Fruit fly (Drosophila melanogaster) whole organism, embryonic: ENCODE measurements around the gene amos.

Source experiments
- Bdp1 ChIP-seq: fragments of 200-800 bp; sonication (Bioruptor generic); optimal IDR thresholded peaks from 3 replicates; lab custom pipeline; 2016; ENCODE audit warnings: missing biosample characterization, missing genetic modification characterization
- C15 ChIP-seq: fragments of 200-800 bp; sonication (Bioruptor generic); IDR thresholded peaks from 3 replicates; pipeline ENCODE4 v1.3.6; 2022; ENCODE audit warnings: missing biosample characterization, missing genetic modification characterization
- CG10979 ChIP-seq: fragments of 200-800 bp; sonication (Bioruptor generic); optimal IDR thresholded peaks from 2 replicates; lab custom pipeline; 2018; ENCODE audit warnings: missing biosample characterization, mild to moderate bottlenecking, missing genetic modification characterization, moderate library complexity
- CG11696 ChIP-seq: fragments of 200-800 bp; sonication (Bioruptor generic); IDR thresholded peaks from 2 replicates; pipeline ENCODE4 v1.3.6; 2022; ENCODE audit warnings: missing biosample characterization, missing genetic modification characterization
- CG14050 ChIP-seq: fragments of 200-800 bp; sonication (Bioruptor generic); IDR thresholded peaks from 3 replicates; pipeline ENCODE4 v1.3.6; 2022; ENCODE audit warnings: missing biosample characterization, missing genetic modification characterization
- CG16813 ChIP-seq: fragments of 200-800 bp; sonication (Bioruptor generic); IDR thresholded peaks from 3 replicates; pipeline ENCODE4 v1.3.6; 2022; ENCODE audit warnings: missing biosample characterization, missing genetic modification characterization; ENCODE audit not compliant: partially characterized antibody
- CG17385 ChIP-seq: fragments of 200-800 bp; sonication (Bioruptor generic); optimal IDR thresholded peaks from 3 replicates; lab custom pipeline; 2018; ENCODE audit warnings: missing biosample characterization, mild to moderate bottlenecking, missing genetic modification characterization
- CG18764 ChIP-seq: fragments of 200-800 bp; sonication (Bioruptor generic); optimal IDR thresholded peaks from 3 replicates; lab custom pipeline; 2016; ENCODE audit warnings: missing biosample characterization, missing genetic modification characterization
- CG2678 ChIP-seq: fragments of 200-800 bp; sonication (Bioruptor generic); optimal IDR thresholded peaks from 3 replicates; lab custom pipeline; 2019; ENCODE audit warnings: missing biosample characterization, mild to moderate bottlenecking, missing genetic modification characterization, moderate library complexity
- CG2712 ChIP-seq: fragments of 200-800 bp; optimal IDR thresholded peaks from 3 replicates; lab custom pipeline; 2019; ENCODE audit warnings: missing biosample characterization, mild to moderate bottlenecking, missing genetic modification characterization, moderate library complexity
- CG34422 ChIP-seq: fragments of 200-800 bp; sonication (Bioruptor generic); IDR thresholded peaks from 3 replicates; pipeline ENCODE4 v1.3.6; 2022; ENCODE audit warnings: missing biosample characterization, missing genetic modification characterization
- CG5180 ChIP-seq: fragments of 200-800 bp; sonication (Bioruptor generic); optimal IDR thresholded peaks from 3 replicates; lab custom pipeline; 2017; ENCODE audit warnings: missing biosample characterization, missing genetic modification characterization, mild to moderate bottlenecking, moderate library complexity, missing genetic modification reagents
- CG7271 ChIP-seq: fragments of 200-800 bp; sonication (Bioruptor generic); optimal IDR thresholded peaks from 2 replicates; lab custom pipeline; 2018; ENCODE audit warnings: missing biosample characterization, mild to moderate bottlenecking, missing genetic modification characterization, moderate library complexity
- CG8359 ChIP-seq: fragments of 200-800 bp; sonication (Bioruptor generic); optimal IDR thresholded peaks from 2 replicates; lab custom pipeline; 2017; ENCODE audit warnings: missing biosample characterization, mild to moderate bottlenecking, missing genetic modification characterization, borderline replicate concordance
- CG8944 ChIP-seq: fragments of 200-800 bp; sonication (Bioruptor generic); optimal IDR thresholded peaks from 3 replicates; lab custom pipeline; 2016; ENCODE audit warnings: missing biosample characterization, missing genetic modification characterization
- CG9817 ChIP-seq: fragments of 200-800 bp; sonication (Bioruptor generic); optimal IDR thresholded peaks from 2 replicates; lab custom pipeline; 2018; ENCODE audit warnings: missing biosample characterization, mild to moderate bottlenecking, missing genetic modification characterization, moderate library complexity
- Dip2 ChIP-seq: fragments of 200-800 bp; sonication (Bioruptor generic); IDR thresholded peaks from 2 replicates; pipeline ENCODE4 v1.3.6; 2022; ENCODE audit warnings: missing biosample characterization, missing genetic modification characterization
- ERR ChIP-seq: fragments of 200-800 bp; sonication (Bioruptor generic); optimal IDR thresholded peaks from 2 replicates; lab custom pipeline; 2016; ENCODE audit warnings: missing biosample characterization, missing genetic modification characterization
- Elba2 ChIP-seq: fragments of 200-800 bp; sonication (Bioruptor generic); optimal IDR thresholded peaks from 3 replicates; lab custom pipeline; 2016; ENCODE audit warnings: missing biosample characterization, missing genetic modification characterization
- Hmx ChIP-seq: fragments of 200-800 bp; sonication (Bioruptor generic); optimal IDR thresholded peaks from 2 replicates; lab custom pipeline; 2016; ENCODE audit warnings: missing biosample characterization, missing genetic modification characterization
- Hr39 ChIP-seq: fragments of >200 bp; optimal IDR thresholded peaks from 2 replicates; lab custom pipeline; 2017
- Jarid2 ChIP-seq: fragments of 200-800 bp; sonication (Bioruptor generic); optimal IDR thresholded peaks from 3 replicates; lab custom pipeline; 2017; ENCODE audit warnings: mild to moderate bottlenecking, missing biosample characterization, missing genetic modification reagents, missing genetic modification characterization
- Kr ChIP-seq: fragments of 200-800 bp; sonication (Bioruptor generic); optimal IDR thresholded peaks from 2 replicates; lab custom pipeline; 2017; ENCODE audit warnings: missing biosample characterization, mild to moderate bottlenecking, missing genetic modification characterization
- MESR4 ChIP-seq: fragments of 200-800 bp; sonication (Bioruptor generic); optimal IDR thresholded peaks from 2 replicates; lab custom pipeline; 2018; ENCODE audit warnings: missing biosample characterization, mild to moderate bottlenecking, missing genetic modification characterization, moderate library complexity
- Med ChIP-seq: fragments of 200-800 bp; sonication (Bioruptor generic); peaks from one replicate; lab custom pipeline; 2016; ENCODE audit warnings: missing biosample characterization, missing genetic modification characterization, mild to moderate bottlenecking, inconsistent platforms, moderate library complexity
- Meics ChIP-seq: fragments of 200-800 bp; sonication (Bioruptor generic); optimal IDR thresholded peaks from 2 replicates; lab custom pipeline; 2017; ENCODE audit warnings: missing biosample characterization, mild to moderate bottlenecking, missing genetic modification characterization
- NfI ChIP-seq: fragments of 200-800 bp; sonication (Bioruptor generic); optimal IDR thresholded peaks from 3 replicates; lab custom pipeline; 2018; ENCODE audit warnings: missing biosample characterization, mild to moderate bottlenecking, missing genetic modification characterization, moderate library complexity
- Oli ChIP-seq: fragments of 200-800 bp; sonication (Bioruptor generic); optimal IDR thresholded peaks from 2 replicates; lab custom pipeline; 2018; ENCODE audit warnings: missing biosample characterization, mild to moderate bottlenecking, missing genetic modification characterization, moderate library complexity
- Side ChIP-seq: fragments of 200-800 bp; sonication (Bioruptor generic); optimal IDR thresholded peaks from 2 replicates; lab custom pipeline; 2016; ENCODE audit warnings: missing biosample characterization, missing genetic modification characterization
- Taf1 ChIP-seq: fragments of 200-800 bp; sonication (Bioruptor generic); IDR thresholded peaks from 2 replicates; pipeline ENCODE4 v1.3.6; 2022; ENCODE audit warnings: missing biosample characterization, missing genetic modification characterization
- amos ChIP-seq: fragments of 200-800 bp; sonication (Bioruptor generic); IDR thresholded peaks from 2 replicates; pipeline ENCODE4 v1.3.6; 2022; ENCODE audit warnings: missing biosample characterization, missing genetic modification characterization; ENCODE audit not compliant: partially characterized antibody
- ap ChIP-seq: fragments of 200-800 bp; sonication (Bioruptor generic); IDR thresholded peaks from 2 replicates; pipeline ENCODE4 v1.3.6; 2022; ENCODE audit warnings: missing biosample characterization, missing genetic modification characterization
- ato ChIP-seq: fragments of 200-800 bp; sonication (Bioruptor generic); IDR thresholded peaks from 2 replicates; pipeline ENCODE4 v1.3.6; 2022; ENCODE audit warnings: missing biosample characterization, missing genetic modification characterization; ENCODE audit not compliant: partially characterized antibody
- az2 ChIP-seq: fragments of 200-800 bp; sonication (Bioruptor generic); optimal IDR thresholded peaks from 3 replicates; lab custom pipeline; 2016; ENCODE audit warnings: missing biosample characterization, missing genetic modification characterization
- bowl ChIP-seq: fragments of 200-800 bp; sonication (Bioruptor generic); IDR thresholded peaks from 2 replicates; pipeline ENCODE4 v1.3.6; 2022; ENCODE audit warnings: missing biosample characterization, missing genetic modification characterization
- cad ChIP-seq: fragments of >200 bp; optimal IDR thresholded peaks from 2 replicates; lab custom pipeline; 2017; ENCODE audit warnings: missing biosample characterization, missing genetic modification characterization
- chm ChIP-seq: fragments of 200-800 bp; sonication (Bioruptor generic); IDR thresholded peaks from 2 replicates; pipeline ENCODE4 v1.3.6; 2022; ENCODE audit warnings: missing biosample characterization, missing genetic modification characterization
- da ChIP-seq: fragments of 200-800 bp; sonication (Bioruptor generic); optimal IDR thresholded peaks from 2 replicates; lab custom pipeline; 2016; ENCODE audit warnings: missing biosample characterization, missing genetic modification characterization
- dati ChIP-seq: fragments of 200-800 bp; sonication (Bioruptor generic); IDR thresholded peaks from 2 replicates; pipeline ENCODE4 v1.3.6; 2022; ENCODE audit warnings: missing biosample characterization, missing genetic modification characterization
- dm ChIP-seq: fragments of 200-800 bp; sonication (Bioruptor generic); optimal IDR thresholded peaks from 3 replicates; lab custom pipeline; 2016; ENCODE audit warnings: missing biosample characterization, missing genetic modification characterization
- hkb ChIP-seq, 2 experiments: fragments of 200-800 bp in 1 of 2; fragments of >200 bp in 1 of 2; sonication (Bioruptor generic) in 1 of 2; IDR thresholded peaks in 1 of 2; optimal IDR thresholded peaks in 1 of 2; 2 replicates each; pipeline versions ENCODE4 v1.3.6 to Lab custom; 2017 to 2022; ENCODE audit warnings: missing biosample characterization in 1 of 2, missing genetic modification characterization in 1 of 2
- jing ChIP-seq: fragments of 200-800 bp; sonication (Bioruptor generic); optimal IDR thresholded peaks from 2 replicates; lab custom pipeline; 2018; ENCODE audit warnings: missing biosample characterization, mild to moderate bottlenecking, missing genetic modification characterization
- lilli ChIP-seq: fragments of 200-800 bp; sonication (Bioruptor generic); optimal IDR thresholded peaks from 3 replicates; lab custom pipeline; 2016; ENCODE audit warnings: missing biosample characterization, missing genetic modification characterization
- lola ChIP-seq, 3 experiments: fragments of >200 bp in 2 of 3; fragments of 200-800 bp in 1 of 3; sonication (Bioruptor generic) in 1 of 3; optimal IDR thresholded peaks; 2 replicates each; lab custom pipeline; 2017 to 2019; ENCODE audit warnings: missing biosample characterization in 3 of 3, missing genetic modification characterization in 3 of 3, mild to moderate bottlenecking in 1 of 3, moderate library complexity in 1 of 3
- peb ChIP-seq: fragments of 200-800 bp; sonication (Bioruptor generic); IDR thresholded peaks from 2 replicates; pipeline ENCODE4 v1.3.6; 2022; ENCODE audit warnings: missing biosample characterization, missing genetic modification characterization
- pros ChIP-seq: fragments of 200-800 bp; sonication (Bioruptor generic); optimal IDR thresholded peaks from 3 replicates; lab custom pipeline; 2019; ENCODE audit warnings: missing biosample characterization, mild to moderate bottlenecking, missing genetic modification characterization, moderate library complexity
- shn ChIP-seq: fragments of 200-800 bp; sonication (Bioruptor generic); optimal IDR thresholded peaks from 3 replicates; lab custom pipeline; 2016; ENCODE audit warnings: missing biosample characterization, missing genetic modification characterization
- sisA ChIP-seq: fragments of 200-800 bp; sonication (Bioruptor generic); IDR thresholded peaks from 2 replicates; pipeline ENCODE4 v1.3.6; 2022; ENCODE audit warnings: missing biosample characterization, missing genetic modification characterization
- tgo ChIP-seq: fragments of 200-800 bp; sonication (Bioruptor generic); IDR thresholded peaks from 3 replicates; pipeline ENCODE4 v1.3.6; 2022; ENCODE audit warnings: missing biosample characterization, missing genetic modification characterization
- zen2 ChIP-seq: fragments of 200-800 bp; sonication (Bioruptor generic); IDR thresholded peaks from 3 replicates; pipeline ENCODE4 v1.3.6; 2022; ENCODE audit warnings: missing biosample characterization, missing genetic modification characterization; ENCODE audit not compliant: partially characterized antibody

Gene amos

DNA sequence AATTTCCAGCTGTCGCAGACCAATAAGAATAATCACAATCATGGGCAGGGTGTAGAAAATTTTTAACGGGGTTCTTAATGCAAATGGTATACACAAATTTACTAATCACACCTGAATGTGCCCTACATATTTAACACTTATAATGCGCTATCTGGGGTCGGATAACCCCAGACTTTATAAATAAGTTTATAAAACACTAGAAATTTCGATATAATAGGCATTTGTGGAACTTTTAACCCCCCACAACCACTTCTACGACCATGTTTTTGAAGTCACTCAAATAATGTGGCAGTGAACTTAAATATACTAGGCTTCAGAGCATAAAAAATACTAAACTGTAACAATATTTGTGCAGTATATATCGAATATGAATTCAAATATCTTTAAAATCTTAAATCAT is 8.3 kb upstream of the amos start, which contains the start of gene CG10413 (continued):
- TF ChIP-seq C15 (GFP tag; lab: Robert Waterston, UW) (peak; percentile 92), Elba2 (GFP tag; lab: Kevin White, UChicago) (peak; percentile 99), NfI (GFP tag; lab: Kevin White, UChicago) (peak; percentile 99), Meics (GFP tag; lab: Kevin White, UChicago) (peak; percentile 98), Jarid2 (peak; percentile 79), CG17385 (GFP tag; lab: Kevin White, UChicago) (peak; percentile 96), amos (GFP tag; lab: Robert Waterston, UW) (peak; percentile 40; the same call in 1 of the 2 replicates), peb (GFP tag; lab: Robert Waterston, UW) (peak; percentile 95), CG2712 (tag; lab: Kevin White, UChicago) (peak; percentile 98), CG7271 (tag; lab: Kevin White, UChicago) (peak; percentile 95), dati (GFP tag; lab: Robert Waterston, UW) (peak; percentile 86), tgo (GFP tag; lab: Robert Waterston, UW) (peak; percentile 98), zen2 (GFP tag; lab: Robert Waterston, UW) (no peak), chm (GFP tag; lab: Robert Waterston, UW) (peak; percentile 93), CG16813 (GFP tag; lab: Robert Waterston, UW) (0 out of 3 replicates have a peak, but pooled peaks have one; percentile 43), Kr (GFP tag; lab: Kevin White, UChicago) (no peak), pros (GFP tag; lab: Kevin White, UChicago) (peak; percentile 80), CG2678 (tag; lab: Kevin White, UChicago) (peak; percentile 99), Oli (tag; lab: Kevin White, UChicago) (peak; percentile 98), az2 (GFP tag; lab: Kevin White, UChicago) (peak; percentile 98), CG8944 (GFP tag; lab: Kevin White, UChicago) (peak; percentile 98), Taf1 (GFP tag; lab: Robert Waterston, UW) (peak; percentile 97), jing (peak; percentile 95), ato (no peak), cad (GFP tag; lab: Kevin White, UChicago) (no peak), CG18764 (peak; percentile 96), CG5180 (peak; percentile 90), lola (GFP tag; optimal IDR thresholded peaks at IDR 0.05; lab: Kevin White, UChicago) (peak in 1 of 3 experiments; percentile 97), ERR (GFP tag; lab: Kevin White, UChicago) (peak; percentile 95), Hmx (GFP tag; lab: Kevin White, UChicago) (peak; percentile 95), MESR4 (GFP tag; lab: Kevin White, UChicago) (peak; percentile 79), bowl (GFP tag; lab: Robert Waterston, UW) (peak; percentile 87), shn (GFP tag; lab: Kevin White, UChicago) (peak; percentile 98), CG9817 (tag; lab: Kevin White, UChicago) (peak; percentile 99), lilli (peak; percentile 99), CG10979 (tag; lab: Kevin White, UChicago) (peak; percentile 96), CG14050 (GFP tag; lab: Robert Waterston, UW) (peak; percentile 96), hkb (optimal IDR thresholded peaks at IDR 0.05; lab: Kevin White, UChicago) (no peak), hkb (GFP tag; IDR thresholded peaks at IDR 0.05; lab: Robert Waterston, UW) (peak; percentile 97), CG34422 (peak; percentile 98; the same call in 2 of the 3 replicates), dm (peak; percentile 95), da (peak; percentile 96), CG11696 (GFP tag; lab: Robert Waterston, UW) (peak; percentile 90), CG8359 (GFP tag; lab: Kevin White, UChicago) (peak; percentile 91), Dip2 (peak; percentile 64), ap (GFP tag; lab: Robert Waterston, UW) (peak; percentile 92), Hr39 (lab: Kevin White, UChicago) (no peak), Med (GFP tag; lab: Kevin White, UChicago) (peak; percentile 100), Side (peak; percentile 98), sisA (GFP tag; lab: Robert Waterston, UW) (peak; percentile 98), Bdp1 (GFP tag; lab: Kevin White, UChicago) (peak; percentile 93)
